Worm (Caenorhabditis elegans) whole organism, L4 larva: ENCODE measurements around the gene B0496.1.

Experiments used
- D1046.2 ChIP-seq: fragments of 200-800 bp; sonication (Bioruptor generic); IDR thresholded peaks from 2 replicates; pipeline ENCODE4 v1.3.6; 2022; ENCODE audit warnings: missing genetic modification characterization, missing compliant biosample characterization
- F26F4.8 ChIP-seq: fragments of 200-800 bp; sonication (Bioruptor generic); conservative IDR thresholded peaks from 2 replicates; pipeline ENCODE4 v1.3.6; 2022; ENCODE audit warnings: missing genetic modification characterization, missing compliant biosample characterization
- F37D6.2 ChIP-seq: sonication (generic microtip); optimal IDR thresholded peaks from 2 replicates; lab custom pipeline; 2016; ENCODE audit warnings: mild to moderate bottlenecking, missing genetic modification characterization, missing compliant biosample characterization
- F44E2.7 ChIP-seq: fragments of 200-800 bp; sonication (Bioruptor generic); IDR thresholded peaks from 2 replicates; pipeline ENCODE4 v2.1.2; 2022; ENCODE audit warnings: missing genetic modification characterization, missing compliant biosample characterization
- F49E8.2 ChIP-seq: sonication (generic microtip); optimal IDR thresholded peaks from 2 replicates; lab custom pipeline; 2016; ENCODE audit warnings: missing compliant biosample characterization, mild to moderate bottlenecking, missing genetic modification characterization, borderline replicate concordance
- R02D3.7 ChIP-seq: fragments of 150-350 bp; sonication (generic microtip); optimal IDR thresholded peaks from 3 replicates; lab custom pipeline; 2014; ENCODE audit warnings: missing biosample characterization, missing genetic modification characterization
- aha-1 ChIP-seq: fragments of 150-350 bp; peaks from one replicate; lab custom pipeline; 2014; ENCODE audit warnings: missing biosample characterization, missing genetic modification characterization
- ama-1 ChIP-seq: fragments of 150-350 bp; optimal IDR thresholded peaks from 2 replicates; lab custom pipeline; 2014; ENCODE audit warnings: inconsistent platforms, mixed read lengths
- arid-1 ChIP-seq: fragments of 200-800 bp; sonication (Bioruptor generic); conservative IDR thresholded peaks from 2 replicates; pipeline ENCODE4 v1.3.6; 2022; ENCODE audit warnings: missing genetic modification reagents, missing genetic modification characterization, missing compliant biosample characterization
- ceh-44 ChIP-seq: fragments of 200-800 bp; sonication (Bioruptor generic); IDR thresholded peaks from 2 replicates; pipeline ENCODE4 v1.3.6; 2022; ENCODE audit warnings: missing genetic modification reagents, missing genetic modification characterization, missing compliant biosample characterization
- ceh-82 ChIP-seq: sonication (generic microtip); optimal IDR thresholded peaks from 2 replicates; lab custom pipeline; 2017; ENCODE audit warnings: missing biosample characterization, missing genetic modification characterization
- ces-1 ChIP-seq: fragments of 150-350 bp; sonication (generic microtip); optimal IDR thresholded peaks from 4 replicates; lab custom pipeline; 2014; ENCODE audit warnings: missing biosample characterization, missing genetic modification reagents, missing genetic modification characterization
- daf-19 ChIP-seq: fragments of 200-800 bp; sonication (Bioruptor generic); conservative IDR thresholded peaks from 2 replicates; pipeline ENCODE4 v1.3.6; 2022; ENCODE audit warnings: missing genetic modification characterization, missing compliant biosample characterization
- dve-1 ChIP-seq: sonication (generic microtip); optimal IDR thresholded peaks from 2 replicates; lab custom pipeline; 2017; ENCODE audit warnings: antibody characterized with exemption, mild to moderate bottlenecking, missing genetic modification characterization, missing compliant biosample characterization; ENCODE audit not compliant: insufficient read depth
- egl-27 ChIP-seq: sonication (generic microtip); optimal IDR thresholded peaks from 3 replicates; lab custom pipeline; 2017; ENCODE audit warnings: missing biosample characterization, missing genetic modification reagents, missing genetic modification characterization
- gei-8 ChIP-seq: fragments of 200-800 bp; sonication (Bioruptor generic); optimal IDR thresholded peaks from 2 replicates; lab custom pipeline; 2018; ENCODE audit warnings: mild to moderate bottlenecking, missing genetic modification characterization, missing compliant biosample characterization
- hlh-11 ChIP-seq: fragments of 200-800 bp; sonication (Bioruptor generic); optimal IDR thresholded peaks from 2 replicates; lab custom pipeline; 2018; ENCODE audit warnings: mild to moderate bottlenecking, missing genetic modification characterization, missing compliant biosample characterization
- lim-7 ChIP-seq: fragments of 200-800 bp; sonication (Bioruptor generic); IDR thresholded peaks from 2 replicates; pipeline ENCODE4 v1.3.6; 2022; ENCODE audit warnings: missing genetic modification characterization, missing compliant biosample characterization
- lin-38 ChIP-seq: fragments of 200-800 bp; sonication (Bioruptor generic); IDR thresholded peaks from 2 replicates; pipeline ENCODE4 v1.3.6; 2022; ENCODE audit warnings: missing genetic modification reagents, missing genetic modification characterization, missing compliant biosample characterization
- mdl-1 ChIP-seq, 2 experiments: fragments of 150-350 bp in 1 of 2; sonication (generic microtip) in 1 of 2; optimal IDR thresholded peaks; 2 replicates each; lab custom pipeline; 2014 to 2017; ENCODE audit warnings: missing biosample characterization in 2 of 2, missing genetic modification characterization in 2 of 2
- mxl-2 ChIP-seq: fragments of 200-800 bp; sonication (Bioruptor generic); conservative IDR thresholded peaks from 2 replicates; pipeline ENCODE4 v1.3.6; 2022; ENCODE audit warnings: missing genetic modification reagents, missing genetic modification characterization, missing compliant biosample characterization
- nhr-11 ChIP-seq: fragments of 150-350 bp; optimal IDR thresholded peaks from 2 replicates; lab custom pipeline; 2014; ENCODE audit warnings: missing biosample characterization, missing genetic modification characterization
- nhr-111 ChIP-seq: fragments of 200-800 bp; sonication (Bioruptor generic); optimal IDR thresholded peaks from 2 replicates; lab custom pipeline; 2018; ENCODE audit warnings: mild to moderate bottlenecking, missing genetic modification characterization, missing compliant biosample characterization
- nhr-25 ChIP-seq: sonication (generic microtip); optimal IDR thresholded peaks from 2 replicates; lab custom pipeline; 2017; ENCODE audit warnings: missing genetic modification characterization, mild to moderate bottlenecking, missing compliant biosample characterization, antibody characterized with exemption, moderate library complexity, borderline replicate concordance; ENCODE audit not compliant: insufficient read depth
- nhr-41 ChIP-seq: fragments of 200-800 bp; sonication (Bioruptor generic); IDR thresholded peaks from 2 replicates; pipeline ENCODE4 v1.3.6; 2022; ENCODE audit warnings: missing genetic modification reagents, missing genetic modification characterization, missing compliant biosample characterization
- nhr-48 ChIP-seq: sonication (generic microtip); optimal IDR thresholded peaks from 2 replicates; lab custom pipeline; 2016; ENCODE audit warnings: mild to moderate bottlenecking, missing genetic modification characterization, missing compliant biosample characterization
- nhr-77 ChIP-seq: fragments of 150-350 bp; optimal IDR thresholded peaks from 2 replicates; lab custom pipeline; 2014; ENCODE audit warnings: missing biosample characterization, missing genetic modification characterization
- php-3 ChIP-seq: fragments of 200-800 bp; sonication (Bioruptor generic); IDR thresholded peaks from 2 replicates; pipeline ENCODE4 v1.3.6; 2022; ENCODE audit warnings: missing genetic modification reagents, missing genetic modification characterization, missing compliant biosample characterization
- rbr-2 ChIP-seq: sonication (generic microtip); optimal IDR thresholded peaks from 2 replicates; lab custom pipeline; 2016; ENCODE audit warnings: missing genotype, missing genetic modification characterization, missing compliant biosample characterization
- skn-1 ChIP-seq: fragments of 150-350 bp; optimal IDR thresholded peaks from 2 replicates; lab custom pipeline; 2014; ENCODE audit warnings: missing biosample characterization, missing genetic modification characterization
- snpc-1.2 ChIP-seq: fragments of 200-800 bp; sonication (Bioruptor generic); IDR thresholded peaks from 2 replicates; pipeline ENCODE4 v1.3.6; 2022; ENCODE audit warnings: missing genetic modification reagents, missing genetic modification characterization, missing compliant biosample characterization
- snpc-4 ChIP-seq: fragments of 150-350 bp; optimal IDR thresholded peaks from 2 replicates; lab custom pipeline; 2014; ENCODE audit warnings: missing biosample characterization, missing genetic modification characterization
- spr-1 ChIP-seq: sonication (generic microtip); optimal IDR thresholded peaks from 2 replicates; lab custom pipeline; 2016; ENCODE audit warnings: mild to moderate bottlenecking, missing genetic modification characterization, missing compliant biosample characterization
- tag-97 ChIP-seq: fragments of 200-800 bp; sonication (Bioruptor generic); IDR thresholded peaks from 2 replicates; pipeline ENCODE4 v1.3.6; 2022; ENCODE audit warnings: missing genetic modification characterization, missing compliant biosample characterization
- tra-1 ChIP-seq: fragments of 200-800 bp; sonication (Bioruptor generic); IDR thresholded peaks from 2 replicates; pipeline ENCODE4 v1.3.6; 2022; ENCODE audit warnings: missing genetic modification reagents, missing genetic modification characterization, missing compliant biosample characterization
- unc-130 ChIP-seq: sonication (generic microtip); optimal IDR thresholded peaks from 2 replicates; lab custom pipeline; 2016; ENCODE audit warnings: missing genetic modification reagents, missing genetic modification characterization, missing compliant biosample characterization
- unc-39 ChIP-seq: sonication (generic microtip); optimal IDR thresholded peaks from 2 replicates; lab custom pipeline; 2017; ENCODE audit warnings: missing biosample characterization, missing genetic modification characterization
- unc-62 ChIP-seq, 3 experiments: fragments of 150-350 bp in 1 of 3; sonication (generic microtip); optimal IDR thresholded peaks in 2 of 3; peaks in 1 of 3; 1 replicate in 1 of 3; 2 replicates in 2 of 3; lab custom pipeline; 2014 to 2017; ENCODE audit warnings: missing biosample characterization in 3 of 3, missing genetic modification characterization in 3 of 3, missing genetic modification reagents in 3 of 3, missing genotype in 1 of 3
- vab-7 ChIP-seq: fragments of 200-800 bp; sonication (Bioruptor generic); IDR thresholded peaks from 2 replicates; pipeline ENCODE4 v1.3.6; 2022; ENCODE audit warnings: missing genetic modification reagents, missing genetic modification characterization, missing compliant biosample characterization
- zip-11 ChIP-seq: fragments of 200-800 bp; sonication (Bioruptor generic); IDR thresholded peaks from 2 replicates; pipeline ENCODE4 v1.3.6; 2022; ENCODE audit warnings: missing genetic modification characterization, missing compliant biosample characterization
- zip-2 ChIP-seq: fragments of 150-350 bp; optimal IDR thresholded peaks from 2 replicates; lab custom pipeline; 2014; ENCODE audit warnings: missing biosample characterization, missing genetic modification characterization

The B0496.1 gene

ce11 chrIV:7487554-7488456, 41.7 kb downstream of the B0496.1 start, which contains the start of the genes his-60 and his-59 (continued):
- TF ChIP-seq tag-97 (GFP tag; lab: Robert Waterston, UW) (no peak), nhr-48 (tag; lab: Kevin White, UChicago) (peak; percentile 82), F26F4.8 (GFP tag; lab: Robert Waterston, UW) (peak; percentile 63), unc-39 (tag; lab: Kevin White, UChicago) (no peak), daf-19 (no peak), nhr-11 (tag; lab: Kevin White, UChicago) (no peak), rbr-2 (tag; lab: Kevin White, UChicago) (peak; percentile 55), php-3 (GFP tag; lab: Robert Waterston, UW) (peak; percentile 59; the same call in 1 of the 2 replicates), dve-1 (tag; lab: Kevin White, UChicago) (peak; percentile 98), skn-1 (tag; lab: Kevin White, UChicago) (no peak), ceh-44 (GFP tag; lab: Robert Waterston, UW) (no peak), ces-1 (GFP tag; lab: Kevin White, UChicago) (no peak), F49E8.2 (tag; lab: Kevin White, UChicago) (peak; percentile 89), R02D3.7 (tag; lab: Kevin White, UChicago) (no peak), hlh-11 (tag; lab: Kevin White, UChicago) (peak; percentile 76), nhr-41 (GFP tag; lab: Robert Waterston, UW) (no peak), ama-1 (lab: Kevin White, UChicago) (peak; percentile 50), zip-11 (GFP tag; lab: Robert Waterston, UW) (no peak), tra-1 (GFP tag; lab: Robert Waterston, UW) (peak; percentile 42; the same call in 1 of the 2 replicates), aha-1 (peak; percentile 51), nhr-111 (GFP tag; lab: Kevin White, UChicago) (no peak), nhr-25 (tag; lab: Kevin White, UChicago) (peak; percentile 27), F37D6.2 (tag; lab: Kevin White, UChicago) (no peak), arid-1 (peak; percentile 71), lin-38 (GFP tag; lab: Robert Waterston, UW) (peak; percentile 48), snpc-4 (tag; lab: Kevin White, UChicago) (no peak), nhr-77 (tag; lab: Kevin White, UChicago) (no peak), gei-8 (GFP tag; lab: Kevin White, UChicago) (no peak), F44E2.7 (GFP tag; lab: Robert Waterston, UW) (peak; percentile 77; the same call in 1 of the 2 replicates), spr-1 (tag; lab: Kevin White, UChicago) (no peak)

ce11 chrIV:7488457-7488783, 42.3 kb downstream of the B0496.1 start:
- TF ChIP-seq unc-130 (GFP tag; lab: Kevin White, UChicago) (no peak), snpc-1.2 (GFP tag; lab: Robert Waterston, UW) (0 out of 2 replicates have a peak, but pooled peaks have one; percentile 77), egl-27 (tag; lab: Kevin White, UChicago) (no peak), mdl-1 (tag; optimal IDR thresholded peaks at IDR 0.05; lab: Kevin White, UChicago) (no peak), mxl-2 (no peak), ceh-82 (tag; lab: Kevin White, UChicago) (no peak), D1046.2 (GFP tag; lab: Robert Waterston, UW) (peak; percentile 70; the same call in 1 of the 2 replicates), vab-7 (GFP tag; lab: Robert Waterston, UW) (no peak), ceh-44 (GFP tag; lab: Robert Waterston, UW) (no peak), gei-8 (GFP tag; lab: Kevin White, UChicago) (peak; percentile 40), zip-2 (tag; lab: Kevin White, UChicago) (no peak), unc-62 (GFP tag; optimal IDR thresholded peaks at IDR 0.05 in 1 of 2; lab: Kevin White, UChicago) (no peak), unc-62 (tag; optimal IDR thresholded peaks at IDR 0.05; lab: Kevin White, UChicago) (no peak), F26F4.8 (GFP tag; lab: Robert Waterston, UW) (0 out of 2 replicates have a peak, but pooled peaks have one; percentile 27), lim-7 (GFP tag; lab: Robert Waterston, UW) (0 out of 2 replicates have a peak, but pooled peaks have one; percentile 57), F49E8.2 (tag; lab: Kevin White, UChicago) (peak; percentile 58), arid-1 (peak; percentile 56; the same call in 1 of the 2 replicates)
